Worm (Caenorhabditis elegans) whole organism, L1 larva: Measurements from ENCODE around the gene T10D4.1.

Experiments
- C16A3.4 ChIP-seq: fragments of 150-350 bp; optimal IDR thresholded peaks from 2 replicates; lab custom pipeline; 2014; ENCODE audit warnings: missing biosample characterization, missing genetic modification characterization
- C34B4.2 ChIP-seq: sonication (generic microtip); optimal IDR thresholded peaks from 2 replicates; lab custom pipeline; 2017; ENCODE audit warnings: mild to moderate bottlenecking, missing genetic modification characterization, missing compliant biosample characterization
- F16B12.6 ChIP-seq: fragments of 150-350 bp; optimal IDR thresholded peaks from 2 replicates; lab custom pipeline; 2014; ENCODE audit warnings: missing biosample characterization, missing genetic modification characterization
- aha-1 ChIP-seq: fragments of 150-350 bp; optimal IDR thresholded peaks from 2 replicates; lab custom pipeline; 2014; ENCODE audit warnings: missing biosample characterization, missing genetic modification characterization
- alr-1 ChIP-seq: fragments of 200-800 bp; sonication (Bioruptor generic); optimal IDR thresholded peaks from 2 replicates; lab custom pipeline; 2018; ENCODE audit warnings: borderline replicate concordance, mild to moderate bottlenecking, missing genetic modification characterization, missing compliant biosample characterization
- blmp-1 ChIP-seq: fragments of 150-350 bp; optimal IDR thresholded peaks from 2 replicates; lab custom pipeline; 2014; ENCODE audit warnings: missing biosample characterization, missing genetic modification characterization
- ceh-63 ChIP-seq: fragments of 200-800 bp; sonication (Bioruptor generic); optimal IDR thresholded peaks from 2 replicates; lab custom pipeline; 2018; ENCODE audit warnings: mild to moderate bottlenecking, missing genetic modification characterization, missing compliant biosample characterization
- ceh-82 ChIP-seq, 3 experiments: fragments of 150-350 bp in 1 of 3; sonication (generic microtip) in 2 of 3; optimal IDR thresholded peaks; 2 replicates each; lab custom pipeline; 2014 to 2017; ENCODE audit warnings: missing biosample characterization in 3 of 3, missing genetic modification characterization in 3 of 3
- dpl-1 ChIP-seq, 3 experiments: fragments of 150-350 bp in 2 of 3; sonication (generic microtip) in 1 of 3; optimal IDR thresholded peaks; 2 replicates each; lab custom pipeline; 2014 to 2017; ENCODE audit warnings: missing biosample characterization in 3 of 3, missing genetic modification characterization in 3 of 3, missing genetic modification reagents in 3 of 3
- egl-27 ChIP-seq, 2 experiments: fragments of 150-350 bp in 1 of 2; sonication (generic microtip); optimal IDR thresholded peaks; 3 replicates each; lab custom pipeline; 2017 to 2018; ENCODE audit warnings: missing biosample characterization in 2 of 2, missing genetic modification characterization in 2 of 2, missing genetic modification reagents in 2 of 2
- elt-3 ChIP-seq, 6 experiments: fragments of 150-350 bp in 1 of 6; sonication (generic microtip); optimal IDR thresholded peaks; 2 replicates each; lab custom pipeline; 2017 to 2018; ENCODE audit warnings: missing biosample characterization in 6 of 6, missing genetic modification characterization in 6 of 6, inconsistent platforms in 1 of 6
- fkh-4 ChIP-seq: sonication (generic microtip); optimal IDR thresholded peaks from 2 replicates; lab custom pipeline; 2016; ENCODE audit warnings: missing compliant biosample characterization, missing genetic modification characterization, borderline replicate concordance
- fkh-8 ChIP-seq: sonication (generic microtip); optimal IDR thresholded peaks from 2 replicates; lab custom pipeline; 2016; ENCODE audit warnings: mild to moderate bottlenecking, missing genetic modification characterization, missing compliant biosample characterization
- grh-1 ChIP-seq: fragments of 200-800 bp; sonication (Bioruptor generic); IDR thresholded peaks from 2 replicates; pipeline ENCODE4 v1.3.6; 2022; ENCODE audit warnings: missing genetic modification reagents, missing genetic modification characterization, missing compliant biosample characterization
- hlh-17 ChIP-seq: fragments of 200-800 bp; sonication (Bioruptor generic); optimal IDR thresholded peaks from 2 replicates; lab custom pipeline; 2018; ENCODE audit warnings: missing genetic modification characterization, mild to moderate bottlenecking, missing compliant biosample characterization, moderate library complexity, borderline replicate concordance
- irx-1 ChIP-seq: sonication (generic microtip); optimal IDR thresholded peaks from 2 replicates; lab custom pipeline; 2016; ENCODE audit warnings: missing genetic modification characterization, missing compliant biosample characterization
- isw-1 ChIP-seq: fragments of 200-800 bp; sonication (Bioruptor generic); IDR thresholded peaks from 2 replicates; pipeline ENCODE4 v1.3.6; 2022; ENCODE audit warnings: missing genetic modification characterization, missing compliant biosample characterization
- lin-13 ChIP-seq: fragments of 150-350 bp; optimal IDR thresholded peaks from 2 replicates; lab custom pipeline; 2014; ENCODE audit warnings: missing biosample characterization, missing genetic modification reagents, missing genetic modification characterization
- lin-35 ChIP-seq, 2 experiments: fragments of 150-350 bp; optimal IDR thresholded peaks; 2 replicates each; lab custom pipeline; 2014; ENCODE audit warnings: missing biosample characterization in 2 of 2, missing genetic modification characterization in 2 of 2, missing genetic modification reagents in 2 of 2
- lin-39 ChIP-seq: fragments of 150-350 bp; optimal IDR thresholded peaks from 2 replicates; lab custom pipeline; 2014; ENCODE audit warnings: missing biosample characterization, missing genetic modification reagents, missing genetic modification characterization
- lir-3 ChIP-seq: sonication (generic microtip); optimal IDR thresholded peaks from 2 replicates; lab custom pipeline; 2016; ENCODE audit warnings: mild to moderate bottlenecking, missing genetic modification characterization, moderate library complexity, missing compliant biosample characterization; ENCODE audit not compliant: poor library complexity
- lsy-2 ChIP-seq, 2 experiments: fragments of 150-350 bp; optimal IDR thresholded peaks; 2 replicates each; lab custom pipeline; 2014; ENCODE audit warnings: missing biosample characterization in 2 of 2, missing genetic modification characterization in 2 of 2
- mdl-1 ChIP-seq, 2 experiments: fragments of 150-350 bp; optimal IDR thresholded peaks; 2 replicates each; lab custom pipeline; 2014 to 2017; ENCODE audit warnings: missing biosample characterization in 2 of 2, missing genetic modification characterization in 2 of 2, inconsistent platforms in 1 of 2
- mef-2 ChIP-seq: fragments of 150-350 bp; optimal IDR thresholded peaks from 2 replicates; lab custom pipeline; 2014; ENCODE audit warnings: missing biosample characterization, missing genetic modification characterization
- nhr-12 ChIP-seq: sonication (generic microtip); optimal IDR thresholded peaks from 2 replicates; lab custom pipeline; 2017; ENCODE audit warnings: missing biosample characterization, missing genetic modification characterization
- nhr-19 ChIP-seq: fragments of 200-800 bp; sonication (Bioruptor generic); conservative IDR thresholded peaks from 2 replicates; pipeline ENCODE4 v1.3.6; 2022; ENCODE audit warnings: missing genetic modification characterization, missing compliant biosample characterization
- nhr-47 ChIP-seq: sonication (generic microtip); optimal IDR thresholded peaks from 2 replicates; lab custom pipeline; 2016; ENCODE audit warnings: mild to moderate bottlenecking, missing genetic modification characterization, moderate library complexity, missing compliant biosample characterization
- nhr-76 ChIP-seq: sonication (generic microtip); optimal IDR thresholded peaks from 2 replicates; lab custom pipeline; 2017; ENCODE audit warnings: missing biosample characterization, missing genetic modification characterization
- nhr-84 ChIP-seq: sonication (generic microtip); optimal IDR thresholded peaks from 2 replicates; lab custom pipeline; 2017; ENCODE audit warnings: missing biosample characterization, missing genetic modification characterization
- nhr-85 ChIP-seq: sonication (generic microtip); peaks from one replicate; lab custom pipeline; 2016; ENCODE audit warnings: missing genetic modification characterization, inconsistent platforms, missing compliant biosample characterization
- nhr-90 ChIP-seq: sonication (generic microtip); optimal IDR thresholded peaks from 2 replicates; lab custom pipeline; 2016; ENCODE audit warnings: mild to moderate bottlenecking, missing genetic modification characterization, missing compliant biosample characterization; ENCODE audit not compliant: poor library complexity
- pag-3 ChIP-seq: sonication (generic microtip); optimal IDR thresholded peaks from 2 replicates; lab custom pipeline; 2017; ENCODE audit warnings: missing genetic modification characterization, mild to moderate bottlenecking, missing compliant biosample characterization, antibody characterized with exemption, borderline replicate concordance; ENCODE audit not compliant: insufficient read depth
- pqm-1 ChIP-seq: sonication (generic microtip); optimal IDR thresholded peaks from 3 replicates; lab custom pipeline; 2017; ENCODE audit warnings: missing biosample characterization, missing genetic modification characterization
- rnt-1 ChIP-seq: sonication (generic microtip); optimal IDR thresholded peaks from 2 replicates; lab custom pipeline; 2016; ENCODE audit warnings: mild to moderate bottlenecking, missing genetic modification characterization, moderate library complexity, missing compliant biosample characterization
- snpc-4 ChIP-seq: fragments of 150-350 bp; optimal IDR thresholded peaks from 2 replicates; lab custom pipeline; 2014; ENCODE audit warnings: missing biosample characterization, missing genetic modification characterization
- snu-23 ChIP-seq: sonication (generic microtip); optimal IDR thresholded peaks from 2 replicates; lab custom pipeline; 2016; ENCODE audit warnings: missing genetic modification characterization, missing compliant biosample characterization
- tbx-2 ChIP-seq: sonication (generic microtip); optimal IDR thresholded peaks from 2 replicates; lab custom pipeline; 2016; ENCODE audit warnings: missing genetic modification characterization, missing compliant biosample characterization
- unc-130 ChIP-seq: fragments of 150-350 bp; optimal IDR thresholded peaks from 2 replicates; lab custom pipeline; 2017; ENCODE audit warnings: missing biosample characterization, missing genetic modification characterization, inconsistent platforms
- unc-30 ChIP-seq: sonication (generic microtip); optimal IDR thresholded peaks from 2 replicates; lab custom pipeline; 2017; ENCODE audit warnings: missing biosample characterization, missing genetic modification characterization
- unc-62 ChIP-seq: fragments of 150-350 bp; optimal IDR thresholded peaks from 2 replicates; lab custom pipeline; 2014; ENCODE audit warnings: missing biosample characterization, missing genetic modification reagents, missing genetic modification characterization
- unc-98 ChIP-seq: fragments of 200-800 bp; sonication (Bioruptor generic); IDR thresholded peaks from 2 replicates; pipeline ENCODE4 v1.3.6; 2022; ENCODE audit warnings: missing genetic modification characterization, missing compliant biosample characterization
- vab-15 ChIP-seq: sonication (generic microtip); optimal IDR thresholded peaks from 2 replicates; lab custom pipeline; 2017; ENCODE audit warnings: missing genotype, mild to moderate bottlenecking, missing genetic modification characterization, missing compliant biosample characterization
- xbp-1 ChIP-seq: sonication (generic microtip); optimal IDR thresholded peaks from 2 replicates; lab custom pipeline; 2016; ENCODE audit warnings: missing genetic modification characterization, missing compliant biosample characterization
- ztf-11 ChIP-seq, 2 experiments: sonication (generic microtip); optimal IDR thresholded peaks; 2 replicates each; lab custom pipeline; 2016 to 2017; ENCODE audit warnings: missing genetic modification characterization in 2 of 2, missing biosample characterization in 1 of 2, missing compliant biosample characterization in 1 of 2

T10D4.1 gene

DNA sequence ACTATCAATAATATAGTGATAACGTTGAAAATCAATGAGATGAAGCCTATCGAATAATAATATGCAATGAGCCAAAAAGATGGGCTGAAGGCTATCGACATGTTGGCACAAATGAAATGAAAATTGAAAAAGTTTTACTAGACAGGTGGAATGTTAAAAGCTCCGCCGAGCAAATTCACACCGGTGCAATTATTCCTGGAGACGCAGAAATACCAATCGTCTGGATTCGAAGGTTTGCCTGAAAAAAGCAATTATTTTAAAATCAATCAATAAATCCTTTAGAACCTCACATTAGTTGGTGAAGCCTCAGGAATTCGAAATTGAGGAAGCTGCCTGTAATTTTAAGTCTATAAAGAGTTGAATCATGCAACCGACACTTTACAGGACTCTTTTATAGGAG is 4.4 kb downstream of the T10D4.1 start, which contains the start of gene sri-32:
sri-32 (minus strand) TSS at position 101 of the 400 bp plus-strand sequence.
- TF ChIP-seq dpl-1 (GFP tag; optimal IDR thresholded peaks at IDR 0.05; lab: Kevin White, UChicago) (no peak), lin-13 (GFP tag; lab: Kevin White, UChicago) (no peak), hlh-17 (GFP tag; lab: Kevin White, UChicago) (no peak), unc-130 (tag; lab: Kevin White, UChicago) (no peak), snu-23 (GFP tag; lab: Kevin White, UChicago) (no peak), C16A3.4 (tag; lab: Kevin White, UChicago) (no peak), aha-1 (tag; lab: Kevin White, UChicago) (no peak), nhr-76 (tag; lab: Kevin White, UChicago) (no peak), mdl-1 (tag; optimal IDR thresholded peaks at IDR 0.05; lab: Kevin White, UChicago) (no peak), unc-98 (GFP tag; lab: Robert Waterston, UW) (no peak), snpc-4 (tag; lab: Kevin White, UChicago) (no peak), rnt-1 (tag; lab: Kevin White, UChicago) (no peak), pqm-1 (tag; lab: Kevin White, UChicago) (no peak), ceh-63 (GFP tag; lab: Kevin White, UChicago) (no peak)

DNA sequence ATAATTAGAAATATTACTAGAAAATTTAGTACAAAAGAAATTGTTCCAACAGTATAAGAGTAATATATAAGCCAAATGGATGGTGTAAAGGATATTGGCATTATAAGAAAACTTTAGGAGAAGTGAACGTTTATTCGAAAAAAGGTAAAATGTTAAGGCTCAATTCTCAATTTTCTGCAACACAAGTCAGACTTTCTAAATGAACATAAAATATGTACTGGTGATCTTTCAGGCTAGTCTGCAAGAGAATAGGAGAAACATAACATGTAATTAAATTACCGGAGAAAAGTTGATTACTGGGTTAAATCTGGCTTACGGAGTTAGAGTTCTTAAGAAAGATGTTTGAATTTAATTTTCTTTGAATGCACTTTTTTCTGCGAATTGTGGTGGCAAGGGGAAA is 6.8 kb downstream of the T10D4.1 start, which contains the start of gene sri-33:
sri-33 (minus strand) TSS at position 101 of the 400 bp plus-strand sequence.
- no peak for TF ChIP-seq lsy-2 (tag; optimal IDR thresholded peaks at IDR 0.05; lab: Kevin White, UChicago)
- no peak for TF ChIP-seq alr-1
- TF ChIP-seq elt-3 (tag; optimal IDR thresholded peaks at IDR 0.05; lab: Kevin White, UChicago), result no peak
- TF ChIP-seq fkh-8 (tag; lab: Kevin White, UChicago), result peak; percentile 57

DNA sequence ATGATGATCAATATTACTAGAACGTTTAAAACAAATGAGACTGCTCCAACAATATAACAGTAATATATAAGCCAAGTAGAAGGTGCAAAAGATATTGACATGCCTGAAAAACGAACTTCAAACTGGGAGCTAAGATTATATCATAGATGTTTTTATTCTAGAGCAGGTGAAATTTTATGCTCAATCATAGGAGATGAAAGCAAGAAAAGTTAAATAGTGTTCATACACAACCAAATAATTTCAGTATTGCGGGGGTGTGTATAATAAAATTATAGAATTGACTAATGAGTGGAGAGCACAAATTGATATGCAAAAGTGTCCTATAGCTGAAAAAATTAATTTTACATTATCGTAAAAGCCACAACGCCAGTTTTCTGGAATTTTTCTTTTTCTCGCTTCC is 9.0 kb downstream of the T10D4.1 start, which contains the start of gene sri-34:
sri-34 (minus strand) TSS at position 101 of the 400 bp plus-strand sequence.
- TF ChIP-seq fkh-4 (tag; lab: Kevin White, UChicago) (no peak), F16B12.6 (tag; lab: Kevin White, UChicago) (no peak), C16A3.4 (tag; lab: Kevin White, UChicago) (no peak), unc-30 (tag; lab: Kevin White, UChicago) (no peak), xbp-1 (no peak), nhr-84 (no peak), ztf-11 (tag; optimal IDR thresholded peaks at IDR 0.05; lab: Kevin White, UChicago) (no peak), blmp-1 (tag; lab: Kevin White, UChicago) (no peak), nhr-12 (tag; lab: Kevin White, UChicago) (no peak), nhr-85 (tag; lab: Kevin White, UChicago) (no peak), nhr-19 (GFP tag; lab: Robert Waterston, UW) (no peak), nhr-47 (tag; lab: Kevin White, UChicago) (no peak), elt-3 (tag; optimal IDR thresholded peaks at IDR 0.05; lab: Kevin White, UChicago) (no peak), vab-15 (tag; lab: Kevin White, UChicago) (no peak)

DNA sequence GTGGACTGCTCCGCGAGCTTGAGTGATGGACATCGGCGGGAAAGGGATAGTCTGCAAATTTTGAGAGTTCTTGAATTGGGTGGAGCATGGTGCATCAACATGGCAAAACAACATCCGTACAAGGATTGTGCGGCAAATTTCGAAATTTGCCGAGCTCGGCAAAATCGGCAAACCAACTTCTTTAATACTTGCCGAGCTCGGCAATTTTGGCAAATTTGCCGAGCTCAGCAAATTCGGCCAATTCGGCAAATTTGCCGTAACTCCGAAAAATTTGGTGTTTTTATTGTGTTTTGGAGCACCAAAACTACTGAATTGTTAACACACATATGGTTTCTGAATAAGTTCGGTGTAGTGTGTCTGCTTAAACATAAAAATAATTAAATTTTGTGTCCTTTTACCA is 20.1 kb downstream of the T10D4.1 start, which contains the start of gene fbxc-55:
fbxc-55 (minus strand) TSS at position 101 of the 400 bp plus-strand sequence.
- no peak for TF ChIP-seq C34B4.2 (tag; lab: Kevin White, UChicago)
- TF ChIP-seq unc-62 (GFP tag; lab: Kevin White, UChicago), result no peak
- no peak for TF ChIP-seq egl-27 (tag; optimal IDR thresholded peaks at IDR 0.05; lab: Kevin White, UChicago)
- TF ChIP-seq irx-1 (tag; lab: Kevin White, UChicago), result no peak
- no peak for TF ChIP-seq mef-2
- TF ChIP-seq nhr-76 (tag; lab: Kevin White, UChicago), result no peak
- TF ChIP-seq lin-39 (tag; lab: Kevin White, UChicago), result no peak
- TF ChIP-seq isw-1 (GFP tag; lab: Robert Waterston, UW), result no peak
- TF ChIP-seq nhr-90 (tag; lab: Kevin White, UChicago), result no peak
- TF ChIP-seq unc-130 (tag; lab: Kevin White, UChicago), result no peak
- TF ChIP-seq blmp-1 (tag; lab: Kevin White, UChicago), result no peak
- no peak for TF ChIP-seq ceh-82 (tag; optimal IDR thresholded peaks at IDR 0.05; lab: Kevin White, UChicago)
- TF ChIP-seq pag-3, result no peak
- TF ChIP-seq lin-35 (GFP tag; optimal IDR thresholded peaks at IDR 0.05; lab: Kevin White, UChicago), result no peak
- no peak for TF ChIP-seq grh-1
- TF ChIP-seq lir-3, result no peak
- TF ChIP-seq tbx-2 (tag; lab: Kevin White, UChicago), result no peak
